Fruit fly (Drosophila melanogaster) whole organism, embryonic: ENCODE measurements around the gene pix.

Source experiments
- Awh ChIP-seq: fragments of 200-800 bp; sonication (Bioruptor generic); IDR thresholded peaks from 2 replicates; pipeline ENCODE4, ENCODE4 v1.3.6; 2022; ENCODE audit warnings: missing biosample characterization, missing genetic modification characterization
- Bdp1 ChIP-seq: fragments of 200-800 bp; sonication (Bioruptor generic); optimal IDR thresholded peaks from 3 replicates; lab custom pipeline; 2016; ENCODE audit warnings: missing biosample characterization, missing genetic modification characterization
- Bgb ChIP-seq: fragments of 200-800 bp; sonication (Bioruptor generic); IDR thresholded peaks from 2 replicates; pipeline ENCODE4 v1.3.6; 2022; ENCODE audit warnings: missing biosample characterization, missing genetic modification characterization; ENCODE audit not compliant: partially characterized antibody
- CG10654 ChIP-seq: fragments of 200-800 bp; sonication (Bioruptor generic); optimal IDR thresholded peaks from 2 replicates; lab custom pipeline; 2016; ENCODE audit warnings: missing biosample characterization, missing genetic modification characterization
- CG10959 ChIP-seq: fragments of 200-800 bp; sonication (Bioruptor generic); IDR thresholded peaks from 2 replicates; pipeline ENCODE4 v1.3.6; 2022; ENCODE audit warnings: missing biosample characterization, missing genetic modification characterization
- CG11504 ChIP-seq: fragments of 200-800 bp; sonication (Bioruptor generic); optimal IDR thresholded peaks from 3 replicates; lab custom pipeline; 2019; ENCODE audit warnings: missing biosample characterization, mild to moderate bottlenecking, missing genetic modification characterization, moderate library complexity
- CG11695 ChIP-seq: fragments of 200-800 bp; sonication (Bioruptor generic); IDR thresholded peaks from 3 replicates; pipeline ENCODE4 v1.3.6; 2022; ENCODE audit warnings: missing biosample characterization, missing genetic modification characterization
- CG12299 ChIP-seq: fragments of 200-800 bp; sonication (Bioruptor generic); optimal IDR thresholded peaks from 2 replicates; lab custom pipeline; 2018; ENCODE audit warnings: missing biosample characterization, mild to moderate bottlenecking, missing genetic modification characterization
- CG12659 ChIP-seq: fragments of 200-800 bp; sonication (Bioruptor generic); optimal IDR thresholded peaks from 3 replicates; lab custom pipeline; 2017; ENCODE audit warnings: mild to moderate bottlenecking, missing biosample characterization, missing genetic modification reagents, missing genetic modification characterization
- CG12942 ChIP-seq: fragments of 200-800 bp; sonication (Bioruptor generic); optimal IDR thresholded peaks from 3 replicates; lab custom pipeline; 2016; ENCODE audit warnings: missing biosample characterization, missing genetic modification characterization
- CG13287 ChIP-seq: fragments of 200-800 bp; sonication (Bioruptor generic); IDR thresholded peaks from 2 replicates; pipeline ENCODE4 v1.3.6; 2022; ENCODE audit warnings: missing biosample characterization, missing genetic modification characterization; ENCODE audit not compliant: partially characterized antibody
- CG15514 ChIP-seq: fragments of 200-800 bp; sonication (Bioruptor generic); optimal IDR thresholded peaks from 3 replicates; lab custom pipeline; 2017; ENCODE audit warnings: missing biosample characterization, missing genetic modification characterization, mild to moderate bottlenecking, moderate library complexity, missing genetic modification reagents
- CG1602 ChIP-seq: fragments of 200-800 bp; sonication (Bioruptor generic); optimal IDR thresholded peaks from 3 replicates; lab custom pipeline; 2016; ENCODE audit warnings: missing biosample characterization, missing genetic modification characterization
- CG1603 ChIP-seq: fragments of 200-800 bp; sonication (Bioruptor generic); optimal IDR thresholded peaks from 2 replicates; lab custom pipeline; 2019; ENCODE audit warnings: missing biosample characterization, mild to moderate bottlenecking, missing genetic modification characterization, moderate library complexity
- CG17912 ChIP-seq: fragments of 200-800 bp; sonication (Bioruptor generic); optimal IDR thresholded peaks from 2 replicates; lab custom pipeline; 2018; ENCODE audit warnings: missing biosample characterization, mild to moderate bottlenecking, missing genetic modification characterization
- CG30403 ChIP-seq: fragments of 200-800 bp; sonication (Bioruptor generic); optimal IDR thresholded peaks from 3 replicates; lab custom pipeline; 2016; ENCODE audit warnings: missing biosample characterization, missing genetic modification characterization
- CG4282 ChIP-seq: fragments of 200-800 bp; sonication (Bioruptor generic); optimal IDR thresholded peaks from 2 replicates; lab custom pipeline; 2016; ENCODE audit warnings: missing biosample characterization, missing genetic modification characterization
- CG4617 ChIP-seq: fragments of 200-800 bp; sonication (Bioruptor generic); optimal IDR thresholded peaks from 3 replicates; lab custom pipeline; 2016; ENCODE audit warnings: missing biosample characterization, missing genetic modification characterization, borderline replicate concordance
- CG6175 ChIP-seq: fragments of 200-800 bp; sonication (Bioruptor generic); IDR thresholded peaks from 3 replicates; pipeline ENCODE4 v1.3.6; 2022; ENCODE audit warnings: missing biosample characterization, missing genetic modification characterization
- CG6813 ChIP-seq: fragments of 200-800 bp; sonication (Bioruptor generic); optimal IDR thresholded peaks from 2 replicates; lab custom pipeline; 2017; ENCODE audit warnings: missing biosample characterization, missing genetic modification characterization, mild to moderate bottlenecking, moderate library complexity, missing genetic modification reagents
- CG9215 ChIP-seq: fragments of 200-800 bp; sonication (Bioruptor generic); IDR thresholded peaks from 2 replicates; pipeline ENCODE4 v1.3.6; 2022; ENCODE audit warnings: missing biosample characterization, missing genetic modification characterization
- CTCF ChIP-seq: fragments of 200-800 bp; sonication (Bioruptor generic); optimal IDR thresholded peaks from 2 replicates; lab custom pipeline; 2017; ENCODE audit warnings: missing biosample characterization, mild to moderate bottlenecking, missing genetic modification characterization, moderate library complexity
- CoRest ChIP-seq: fragments of 200-800 bp; sonication (Bioruptor generic); optimal IDR thresholded peaks from 3 replicates; lab custom pipeline; 2018; ENCODE audit warnings: missing biosample characterization, mild to moderate bottlenecking, missing genetic modification characterization, moderate library complexity
- D ChIP-seq, 2 experiments: fragments of 200-800 bp in 1 of 2; fragments of >200 bp in 1 of 2; sonication (Bioruptor generic) in 1 of 2; optimal IDR thresholded peaks; 2 replicates in 1 of 2; 3 replicates in 1 of 2; lab custom pipeline; 2017; ENCODE audit warnings: mild to moderate bottlenecking in 1 of 2, missing biosample characterization in 1 of 2, missing genetic modification characterization in 1 of 2, missing genetic modification reagents in 1 of 2
- D19B ChIP-seq: fragments of 200-800 bp; sonication (Bioruptor generic); optimal IDR thresholded peaks from 2 replicates; lab custom pipeline; 2017; ENCODE audit warnings: missing biosample characterization, mild to moderate bottlenecking, missing genetic modification characterization
- Dp ChIP-seq: fragments of 200-800 bp; sonication (Bioruptor generic); optimal IDR thresholded peaks from 2 replicates; lab custom pipeline; 2018; ENCODE audit warnings: missing biosample characterization, mild to moderate bottlenecking, missing genetic modification characterization, moderate library complexity
- Ets97D ChIP-seq: fragments of 200-800 bp; sonication (Bioruptor generic); optimal IDR thresholded peaks from 3 replicates; lab custom pipeline; 2016; ENCODE audit warnings: missing biosample characterization, missing genetic modification characterization
- HHEX ChIP-seq: fragments of 200-800 bp; sonication (Bioruptor generic); optimal IDR thresholded peaks from 3 replicates; lab custom pipeline; 2017; ENCODE audit warnings: missing biosample characterization, mild to moderate bottlenecking, missing genetic modification characterization, missing genetic modification reagents
- Lim3 ChIP-seq: fragments of 200-800 bp; sonication (Bioruptor generic); IDR thresholded peaks from 2 replicates; pipeline ENCODE4 v1.3.6; 2022; ENCODE audit warnings: missing biosample characterization, missing genetic modification characterization
- MBD-R2 ChIP-seq: fragments of 200-800 bp; sonication (Bioruptor generic); IDR thresholded peaks from 2 replicates; pipeline ENCODE4 v1.3.6; 2022; ENCODE audit warnings: missing biosample characterization, missing genetic modification characterization
- Pdp1 ChIP-seq, 2 experiments: fragments of 200-800 bp; sonication (Bioruptor generic); optimal IDR thresholded peaks; 3 replicates each; lab custom pipeline; 2016; ENCODE audit warnings: missing biosample characterization in 2 of 2, missing genetic modification characterization in 2 of 2, mild to moderate bottlenecking in 1 of 2, moderate library complexity in 1 of 2
- Ravus ChIP-seq: fragments of 200-800 bp; sonication (Bioruptor generic); IDR thresholded peaks from 2 replicates; pipeline ENCODE4 v1.3.6; 2022; ENCODE audit warnings: missing biosample characterization, missing genetic modification characterization
- Sox102F ChIP-seq: fragments of 200-800 bp; sonication (Bioruptor generic); optimal IDR thresholded peaks from 2 replicates; lab custom pipeline; 2018; ENCODE audit warnings: missing biosample characterization, mild to moderate bottlenecking, missing genetic modification characterization, moderate library complexity
- YL-1 ChIP-seq: fragments of 200-800 bp; sonication (Bioruptor generic); optimal IDR thresholded peaks from 3 replicates; lab custom pipeline; 2017; ENCODE audit warnings: missing biosample characterization, mild to moderate bottlenecking, missing genetic modification characterization
- amos ChIP-seq: fragments of 200-800 bp; sonication (Bioruptor generic); IDR thresholded peaks from 2 replicates; pipeline ENCODE4 v1.3.6; 2022; ENCODE audit warnings: missing biosample characterization, missing genetic modification characterization; ENCODE audit not compliant: partially characterized antibody
- chinmo ChIP-seq: fragments of 200-800 bp; sonication (Bioruptor generic); IDR thresholded peaks from 4 replicates; pipeline ENCODE4 v1.3.6; 2022; ENCODE audit warnings: missing biosample characterization, missing genetic modification characterization; ENCODE audit not compliant: partially characterized antibody
- ci ChIP-seq: fragments of 200-800 bp; sonication (Bioruptor generic); IDR thresholded peaks from 3 replicates; pipeline ENCODE4 v1.3.6; 2022; ENCODE audit warnings: missing biosample characterization, missing genetic modification characterization
- dan ChIP-seq: fragments of 200-800 bp; sonication (Bioruptor generic); IDR thresholded peaks from 2 replicates; pipeline ENCODE4 v1.3.6; 2022; ENCODE audit warnings: missing biosample characterization, missing genetic modification characterization
- fru ChIP-seq: fragments of >200 bp; optimal IDR thresholded peaks from 2 replicates; lab custom pipeline; 2017
- gfzf ChIP-seq: fragments of 200-800 bp; sonication (Bioruptor generic); optimal IDR thresholded peaks from 2 replicates; lab custom pipeline; 2016; ENCODE audit warnings: missing biosample characterization, mild to moderate bottlenecking, missing genetic modification characterization, moderate library complexity
- knrl ChIP-seq: fragments of 200-800 bp; sonication (Bioruptor generic); IDR thresholded peaks from 3 replicates; pipeline ENCODE4 v1.3.6; 2022; ENCODE audit warnings: missing biosample characterization, missing genetic modification characterization; ENCODE audit not compliant: partially characterized antibody
- nom ChIP-seq: fragments of 200-800 bp; sonication (Bioruptor generic); optimal IDR thresholded peaks from 2 replicates; lab custom pipeline; 2017; ENCODE audit warnings: missing biosample characterization, missing genetic modification characterization, mild to moderate bottlenecking, moderate library complexity, missing genetic modification reagents
- phol ChIP-seq: fragments of 200-800 bp; sonication (Bioruptor generic); optimal IDR thresholded peaks from 3 replicates; lab custom pipeline; 2018; ENCODE audit warnings: missing biosample characterization, mild to moderate bottlenecking, missing genetic modification characterization, moderate library complexity
- psq ChIP-seq: fragments of 200-800 bp; sonication (Bioruptor generic); optimal IDR thresholded peaks from 2 replicates; lab custom pipeline; 2017; ENCODE audit warnings: missing biosample characterization, missing genetic modification characterization
- pum ChIP-seq: fragments of 200-800 bp; sonication (Bioruptor generic); optimal IDR thresholded peaks from 2 replicates; lab custom pipeline; 2016; ENCODE audit warnings: missing biosample characterization, missing genetic modification characterization
- sens ChIP-seq: fragments of 200-800 bp; sonication (Bioruptor generic); peaks from one replicate; lab custom pipeline; 2016; ENCODE audit warnings: missing biosample characterization, missing genetic modification characterization
- tna ChIP-seq: fragments of 200-800 bp; sonication (Bioruptor generic); IDR thresholded peaks from 2 replicates; pipeline ENCODE4 v1.3.6; 2022; ENCODE audit warnings: missing biosample characterization, missing genetic modification characterization; ENCODE audit not compliant: partially characterized antibody
- unpg ChIP-seq: fragments of 200-800 bp; sonication (Bioruptor generic); optimal IDR thresholded peaks from 3 replicates; lab custom pipeline; 2018; ENCODE audit warnings: missing biosample characterization, mild to moderate bottlenecking, missing genetic modification characterization, moderate library complexity
- vfl ChIP-seq: fragments of 200-800 bp; sonication (Bioruptor generic); optimal IDR thresholded peaks from 2 replicates; lab custom pipeline; 2016; ENCODE audit warnings: missing biosample characterization, missing genetic modification characterization
- wdn ChIP-seq: fragments of 200-800 bp; sonication (Bioruptor generic); IDR thresholded peaks from 2 replicates; pipeline ENCODE4 v1.3.6; 2022; ENCODE audit warnings: missing biosample characterization, missing genetic modification characterization

The pix gene

dm6 chr3L:8986582-8986981 is 12.0 kb upstream of the pix start, which contains the start of gene CG5068 (continued):
- TF ChIP-seq CG10654 (no peak), CG4617 (GFP tag; lab: Kevin White, UChicago) (peak; percentile 86), unpg (no peak), CG12299 (tag; lab: Kevin White, UChicago) (no peak), amos (GFP tag; lab: Robert Waterston, UW) (peak; percentile 51; the same call in 1 of the 2 replicates), CG1602 (GFP tag; lab: Kevin White, UChicago) (no peak), Pdp1 (GFP tag; optimal IDR thresholded peaks at IDR 0.05; lab: Kevin White, UChicago) (no peak), phol (tag; lab: Kevin White, UChicago) (peak; percentile 37), dan (no peak), CG4282 (no peak), D (optimal IDR thresholded peaks at IDR 0.05; lab: Kevin White, UChicago) (peak; percentile 56), D (GFP tag; optimal IDR thresholded peaks at IDR 0.05; lab: Kevin White, UChicago) (no peak), D19B (GFP tag; lab: Kevin White, UChicago) (peak; percentile 22), tna (GFP tag; lab: Robert Waterston, UW) (peak; percentile 25; the same call in 1 of the 2 replicates), Bgb (peak; percentile 49; the same call in 1 of the 2 replicates), CG6813 (no peak), CG1603 (tag; lab: Kevin White, UChicago) (peak; percentile 74), sens (GFP tag; lab: Kevin White, UChicago) (no peak), CoRest (tag; lab: Kevin White, UChicago) (peak; percentile 34), CG30403 (GFP tag; lab: Kevin White, UChicago) (no peak), HHEX (GFP tag; lab: Kevin White, UChicago) (no peak), CG12659 (no peak), Sox102F (GFP tag; lab: Kevin White, UChicago) (no peak), chinmo (GFP tag; lab: Robert Waterston, UW) (peak; percentile 21; the same call in 1 of the 4 replicates), CG13287 (GFP tag; lab: Robert Waterston, UW) (peak; percentile 42; the same call in 1 of the 2 replicates), nom (no peak), fru (lab: Kevin White, UChicago) (no peak), MBD-R2 (GFP tag; lab: Robert Waterston, UW) (peak; percentile 86), YL-1 (GFP tag; lab: Kevin White, UChicago) (peak; percentile 78), ci (GFP tag; lab: Robert Waterston, UW) (0 out of 3 replicates have a peak, but pooled peaks have one; percentile 18), Ravus (GFP tag; lab: Robert Waterston, UW) (no peak), CTCF (peak; percentile 13), psq (no peak), Lim3 (no peak), vfl (GFP tag; lab: Kevin White, UChicago) (no peak), CG10959 (peak; percentile 7; the same call in 1 of the 2 replicates), CG12942 (GFP tag; lab: Kevin White, UChicago) (no peak), CG17912 (GFP tag; lab: Kevin White, UChicago) (peak; percentile 7), CG6175 (GFP tag; lab: Robert Waterston, UW) (no peak), CG11695 (GFP tag; lab: Robert Waterston, UW) (no peak), Bdp1 (peak; percentile 0), CG9215 (peak; percentile 100), knrl (GFP tag; lab: Robert Waterston, UW) (peak; percentile 23; the same call in 1 of the 3 replicates), Dp (peak; percentile 79), Ets97D (GFP tag; lab: Kevin White, UChicago) (peak; percentile 69), gfzf (GFP tag; lab: Kevin White, UChicago) (peak; percentile 64), CG11504 (tag; lab: Kevin White, UChicago) (peak; percentile 75), CG15514 (GFP tag; lab: Kevin White, UChicago) (peak; percentile 60), Awh (GFP tag; lab: Robert Waterston, UW) (no peak), wdn (no peak), pum (GFP tag; lab: Kevin White, UChicago) (no peak)
